Worm (Caenorhabditis elegans): ENCODE data around the gene lgc-14.

The lgc-14 gene

ce11 chrX:12106004-12106403 is 5.3 kb upstream of the lgc-14 start (continued):
- TF ChIP-seq unc-3 (GFP tag; conservative IDR thresholded peaks at IDR 0.05) = peak; percentile 98
- peak; percentile 89 for TF ChIP-seq unc-3 (tag; optimal IDR thresholded peaks at IDR 0.05)
- TF ChIP-seq ceh-34 (tag; optimal IDR thresholded peaks at IDR 0.05) = peak; percentile 96
- peak; percentile 96 for TF ChIP-seq unc-42 (tag; optimal IDR thresholded peaks at IDR 0.05)
- TF ChIP-seq ceh-18 (tag; optimal IDR thresholded peaks at IDR 0.05) = peak; percentile 92
- peak; percentile 93 for TF ChIP-seq Y22D7AL.16 (tag; optimal IDR thresholded peaks at IDR 0.05)
- peak; percentile 95 for TF ChIP-seq sox-4 (tag; optimal IDR thresholded peaks at IDR 0.05)
- TF ChIP-seq pax-1 (tag; optimal IDR thresholded peaks at IDR 0.05) = no peak
- peak; percentile 94 for TF ChIP-seq ceh-2 (tag; optimal IDR thresholded peaks at IDR 0.05)
- peak; percentile 98 for TF ChIP-seq elt-2 (tag; optimal IDR thresholded peaks at IDR 0.05)
- peak; percentile 92 for TF ChIP-seq K02D7.2 (tag; optimal IDR thresholded peaks at IDR 0.05)
- peak; percentile 95 for TF ChIP-seq eyg-1 (tag; optimal IDR thresholded peaks at IDR 0.05)
- TF ChIP-seq ama-1 (optimal IDR thresholded peaks at IDR 0.05) = no peak
- TF ChIP-seq pros-1 (tag; optimal IDR thresholded peaks at IDR 0.05) = peak; percentile 13
- TF ChIP-seq unc-55 (GFP tag; optimal IDR thresholded peaks at IDR 0.05) = no peak
- peak; percentile 93 for TF ChIP-seq lim-6 (tag; optimal IDR thresholded peaks at IDR 0.05)
- peak; percentile 87 for TF ChIP-seq pag-3 (tag; optimal IDR thresholded peaks at IDR 0.05; ENCODE audit: borderline replicate concordance)
- peak; percentile 95 for TF ChIP-seq sox-2 (GFP tag; IDR thresholded peaks at IDR 0.05)
- TF ChIP-seq ets-4 (tag; optimal IDR thresholded peaks at IDR 0.05) = peak; percentile 79
- peak; percentile 97 for TF ChIP-seq ztf-16 (tag; optimal IDR thresholded peaks at IDR 0.05)
- peak; percentile 96 for TF ChIP-seq dmd-4 (tag; optimal IDR thresholded peaks at IDR 0.05; ENCODE audit: borderline replicate concordance)
- no peak for TF ChIP-seq ref-2 (tag; optimal IDR thresholded peaks at IDR 0.05)
- peak; percentile 86 for TF ChIP-seq ceh-30 (tag; optimal IDR thresholded peaks at IDR 0.05)
- TF ChIP-seq C08G9.2 (tag; optimal IDR thresholded peaks at IDR 0.05) = peak; percentile 89

- TF ChIP-seq npax-4 (tag; optimal IDR thresholded peaks at IDR 0.05) (no peak), pqm-1 (tag; optimal IDR thresholded peaks at IDR 0.05) (no peak), ztf-16 (tag; optimal IDR thresholded peaks at IDR 0.05) (no peak), elt-2 (tag; optimal IDR thresholded peaks at IDR 0.05) (no peak), ahr-1 (tag; optimal IDR thresholded peaks at IDR 0.05) (no peak), odd-2 (tag; optimal IDR thresholded peaks at IDR 0.05) (no peak), fkh-10 (GFP tag; optimal IDR thresholded peaks at IDR 0.05) (no peak), C08G9.2 (tag; optimal IDR thresholded peaks at IDR 0.05) (no peak), fax-1 (tag; optimal IDR thresholded peaks at IDR 0.05) (no peak), che-1 (tag; optimal IDR thresholded peaks at IDR 0.05) (no peak), nhr-232 (tag; optimal IDR thresholded peaks at IDR 0.05) (no peak), hlh-13 (GFP tag; optimal IDR thresholded peaks at IDR 0.05) (no peak), K09A11.1 (tag; optimal IDR thresholded peaks at IDR 0.05; ENCODE audit: insufficient read depth) (no peak), zip-5 (tag; optimal IDR thresholded peaks at IDR 0.05) (no peak), ceh-9 (tag; optimal IDR thresholded peaks at IDR 0.05) (no peak), ceh-34 (tag; optimal IDR thresholded peaks at IDR 0.05) (no peak), gmeb-2 (tag; optimal IDR thresholded peaks at IDR 0.05) (no peak), fkh-6 (tag; optimal IDR thresholded peaks at IDR 0.05) (no peak), ceh-18 (tag; optimal IDR thresholded peaks at IDR 0.05) (no peak)
Observed at ce11 chrX:12108517-12109216, 2.6 kb upstream of the lgc-14 start, which contains the start of the genes W03G11.2 and lgc-13. W03G11.2 (minus strand) TSS chrX:12108617. lgc-13 (plus strand) TSS chrX:12109166.

- TF ChIP-seq C08G9.2 (tag; optimal IDR thresholded peaks at IDR 0.05) (no peak), ceh-30 (tag; optimal IDR thresholded peaks at IDR 0.05) (no peak), ceh-22 (tag; optimal IDR thresholded peaks at IDR 0.05) (no peak), npax-4 (tag; optimal IDR thresholded peaks at IDR 0.05) (no peak), ceh-18 (tag; optimal IDR thresholded peaks at IDR 0.05) (no peak), ceh-31 (tag; optimal IDR thresholded peaks at IDR 0.05) (no peak), ahr-1 (tag; optimal IDR thresholded peaks at IDR 0.05) (no peak), fax-1 (tag; optimal IDR thresholded peaks at IDR 0.05) (no peak), pat-9 (tag; optimal IDR thresholded peaks at IDR 0.05) (no peak), elt-4 (tag; optimal IDR thresholded peaks at IDR 0.05) (no peak), che-1 (tag; optimal IDR thresholded peaks at IDR 0.05) (no peak), ceh-34 (tag; optimal IDR thresholded peaks at IDR 0.05) (no peak), sox-4 (tag; optimal IDR thresholded peaks at IDR 0.05) (no peak), ztf-16 (tag; optimal IDR thresholded peaks at IDR 0.05) (no peak), fkh-10 (GFP tag; optimal IDR thresholded peaks at IDR 0.05) (no peak), hlh-8 (tag; optimal IDR thresholded peaks at IDR 0.05) (no peak), ama-1 (optimal IDR thresholded peaks at IDR 0.05) (no peak), F13H6.1 (tag; optimal IDR thresholded peaks at IDR 0.05) (no peak)
Observed at ce11 chrX:12114024-12114423, 2.7 kb downstream of the lgc-14 start, which contains the start of gene lgc-15. lgc-15 (plus strand) TSS chrX:12114324.
